Worm (Caenorhabditis elegans) whole organism, L3 larva: Measurements from ENCODE around the gene ZK418.11.

ENCODE experiments used
- R02D3.7 ChIP-seq: fragments of 150-350 bp; optimal IDR thresholded peaks from 2 replicates; lab custom pipeline; 2014; ENCODE audit warnings: missing biosample characterization, missing genetic modification characterization
- aly-2 ChIP-seq: fragments of 150-350 bp; optimal IDR thresholded peaks from 2 replicates; lab custom pipeline; 2014; ENCODE audit warnings: missing biosample characterization, missing genetic modification characterization
- ceh-16 ChIP-seq: sonication (generic microtip); optimal IDR thresholded peaks from 2 replicates; lab custom pipeline; 2017; ENCODE audit warnings: missing biosample characterization, missing genetic modification characterization
- ceh-28 ChIP-seq: fragments of 150-350 bp; optimal IDR thresholded peaks from 2 replicates; lab custom pipeline; 2014; ENCODE audit warnings: missing biosample characterization, missing genetic modification reagents, missing genetic modification characterization
- ceh-82 ChIP-seq: fragments of 150-350 bp; optimal IDR thresholded peaks from 2 replicates; lab custom pipeline; 2014; ENCODE audit warnings: missing biosample characterization, missing genetic modification characterization
- daf-12 ChIP-seq: fragments of 150-350 bp; optimal IDR thresholded peaks from 2 replicates; lab custom pipeline; 2014; ENCODE audit warnings: missing biosample characterization, missing genetic modification reagents, missing genetic modification characterization
- egl-27 ChIP-seq: sonication (generic microtip); optimal IDR thresholded peaks from 4 replicates; lab custom pipeline; 2017; ENCODE audit warnings: missing biosample characterization, missing genetic modification reagents, missing genetic modification characterization
- egl-5 ChIP-seq: fragments of 150-350 bp; optimal IDR thresholded peaks from 2 replicates; lab custom pipeline; 2017; ENCODE audit warnings: missing biosample characterization, missing genetic modification reagents, missing genetic modification characterization, inconsistent platforms
- elt-2 ChIP-seq: sonication (generic microtip); optimal IDR thresholded peaks from 2 replicates; lab custom pipeline; 2016; ENCODE audit warnings: missing genetic modification reagents, mild to moderate bottlenecking, missing genetic modification characterization, missing compliant biosample characterization
- elt-3 ChIP-seq, 3 experiments: fragments of 150-350 bp in 1 of 3; sonication (generic microtip) in 2 of 3; optimal IDR thresholded peaks; 2 replicates in 2 of 3; 4 replicates in 1 of 3; lab custom pipeline; 2014 to 2017; ENCODE audit warnings: missing biosample characterization in 3 of 3, missing genetic modification characterization in 3 of 3
- eor-1 ChIP-seq, 2 experiments: fragments of 150-350 bp; optimal IDR thresholded peaks; 2 replicates each; lab custom pipeline; 2014 to 2018; ENCODE audit warnings: missing biosample characterization in 2 of 2, missing genetic modification characterization in 2 of 2
- fkh-10 ChIP-seq: sonication (generic microtip); optimal IDR thresholded peaks from 2 replicates; lab custom pipeline; 2017; ENCODE audit warnings: missing biosample characterization, missing genetic modification reagents, missing genetic modification characterization
- fkh-2 ChIP-seq: fragments of 150-350 bp; optimal IDR thresholded peaks from 2 replicates; lab custom pipeline; 2014; ENCODE audit warnings: missing biosample characterization, missing genetic modification reagents, missing genetic modification characterization
- fos-1 ChIP-seq: fragments of 150-350 bp; optimal IDR thresholded peaks from 2 replicates; lab custom pipeline; 2014; ENCODE audit warnings: missing biosample characterization, missing genetic modification characterization
- jun-1 ChIP-seq: fragments of 150-350 bp; optimal IDR thresholded peaks from 2 replicates; lab custom pipeline; 2014; ENCODE audit warnings: missing biosample characterization, missing genetic modification reagents, missing genetic modification characterization
- lin-15B ChIP-seq: fragments of 150-350 bp; optimal IDR thresholded peaks from 2 replicates; lab custom pipeline; 2014; ENCODE audit warnings: missing biosample characterization, missing genetic modification characterization
- lin-39 ChIP-seq: fragments of 150-350 bp; optimal IDR thresholded peaks from 2 replicates; lab custom pipeline; 2018; ENCODE audit warnings: missing biosample characterization, missing genetic modification reagents, missing genetic modification characterization
- lsy-12 ChIP-seq: sonication (generic microtip); optimal IDR thresholded peaks from 2 replicates; lab custom pipeline; 2016; ENCODE audit warnings: mild to moderate bottlenecking, missing genetic modification characterization, missing compliant biosample characterization
- mdl-1 ChIP-seq: fragments of 150-350 bp; optimal IDR thresholded peaks from 2 replicates; lab custom pipeline; 2014; ENCODE audit warnings: missing biosample characterization, missing genetic modification characterization
- mml-1 ChIP-seq: fragments of 150-350 bp; sonication (generic microtip); optimal IDR thresholded peaks from 3 replicates; lab custom pipeline; 2014; ENCODE audit warnings: missing biosample characterization, missing genetic modification characterization
- nfya-1 ChIP-seq: sonication (generic microtip); optimal IDR thresholded peaks from 2 replicates; lab custom pipeline; 2017; ENCODE audit warnings: missing genetic modification characterization, mild to moderate bottlenecking, missing compliant biosample characterization, antibody characterized with exemption, moderate library complexity; ENCODE audit not compliant: insufficient read depth
- nhr-11 ChIP-seq: fragments of 150-350 bp; optimal IDR thresholded peaks from 2 replicates; lab custom pipeline; 2014; ENCODE audit warnings: missing biosample characterization, missing genetic modification characterization
- nhr-237 ChIP-seq: fragments of 150-350 bp; optimal IDR thresholded peaks from 2 replicates; lab custom pipeline; 2014; ENCODE audit warnings: missing biosample characterization, missing genetic modification characterization
- nhr-28 ChIP-seq: fragments of 150-350 bp; optimal IDR thresholded peaks from 2 replicates; lab custom pipeline; 2014; ENCODE audit warnings: missing biosample characterization, missing genetic modification characterization
- nhr-43 ChIP-seq: sonication (generic microtip); optimal IDR thresholded peaks from 2 replicates; lab custom pipeline; 2016; ENCODE audit warnings: mild to moderate bottlenecking, missing genetic modification characterization, missing compliant biosample characterization; ENCODE audit not compliant: poor library complexity, severe bottlenecking
- nhr-76 ChIP-seq: fragments of 150-350 bp; sonication (generic microtip); optimal IDR thresholded peaks from 5 replicates; lab custom pipeline; 2014; ENCODE audit warnings: missing biosample characterization, missing genetic modification characterization
- nhr-77 ChIP-seq: fragments of 150-350 bp; optimal IDR thresholded peaks from 2 replicates; lab custom pipeline; 2014; ENCODE audit warnings: missing biosample characterization, missing genetic modification characterization
- skn-1 ChIP-seq: fragments of 150-350 bp; optimal IDR thresholded peaks from 2 replicates; lab custom pipeline; 2014; ENCODE audit warnings: missing biosample characterization, missing genetic modification characterization
- snpc-4 ChIP-seq: fragments of 150-350 bp; optimal IDR thresholded peaks from 2 replicates; lab custom pipeline; 2014; ENCODE audit warnings: missing biosample characterization, missing genetic modification characterization
- tbx-2 ChIP-seq: sonication (generic microtip); optimal IDR thresholded peaks from 2 replicates; lab custom pipeline; 2016; ENCODE audit warnings: mild to moderate bottlenecking, missing genetic modification characterization, missing compliant biosample characterization
- unc-62 ChIP-seq: fragments of 150-350 bp; sonication (generic microtip); optimal IDR thresholded peaks from 4 replicates; lab custom pipeline; 2014; ENCODE audit warnings: missing biosample characterization, missing genetic modification reagents, missing genetic modification characterization
- zag-1 ChIP-seq: fragments of 150-350 bp; optimal IDR thresholded peaks from 2 replicates; lab custom pipeline; 2014; ENCODE audit warnings: missing biosample characterization, missing genetic modification characterization
- ztf-4 ChIP-seq: fragments of 150-350 bp; optimal IDR thresholded peaks from 2 replicates; lab custom pipeline; 2014; ENCODE audit warnings: missing biosample characterization, missing genetic modification characterization

ZK418.11 gene

DNA sequence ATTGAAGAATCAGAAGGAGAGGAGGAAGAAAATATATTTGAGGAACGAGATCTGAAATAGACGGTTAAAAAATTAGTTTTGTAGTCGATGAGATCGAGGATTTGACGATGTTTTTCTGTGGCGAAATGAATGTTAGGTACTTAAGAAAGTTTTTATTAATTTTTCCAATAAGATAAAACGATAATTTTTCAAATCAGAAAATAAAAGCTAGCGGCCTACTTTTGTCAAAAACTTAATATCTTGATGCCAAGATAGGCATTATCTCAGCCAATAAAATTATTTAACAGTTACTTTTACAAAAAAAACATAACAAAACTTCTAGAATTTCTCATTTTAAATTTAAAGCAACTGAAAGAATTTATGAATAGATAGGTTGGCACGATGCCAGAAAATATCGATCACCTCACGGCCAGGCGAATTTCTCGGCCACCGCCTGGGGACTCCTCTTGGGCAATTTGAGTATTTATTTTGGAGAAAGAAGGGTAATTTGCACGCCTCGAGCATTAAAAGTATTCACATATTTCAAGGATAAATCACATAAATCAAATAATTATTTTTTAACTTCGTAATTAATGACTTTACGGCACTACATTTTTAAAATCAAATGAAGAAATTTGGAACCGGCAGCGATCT is 12.3 kb upstream of the ZK418.11 start, which contains the start of gene fubl-2 (continued):
- TF ChIP-seq nfya-1 (tag; lab: Kevin White, UChicago) (peak; percentile 68), nhr-28 (tag; lab: Kevin White, UChicago) (no peak), nhr-76 (tag; lab: Kevin White, UChicago) (no peak), tbx-2 (tag; lab: Kevin White, UChicago) (no peak), R02D3.7 (tag; lab: Kevin White, UChicago) (peak; percentile 44), unc-62 (GFP tag; lab: Kevin White, UChicago) (no peak), jun-1 (tag; lab: Kevin White, UChicago) (no peak), fkh-10 (GFP tag; lab: Kevin White, UChicago) (no peak), snpc-4 (tag; lab: Kevin White, UChicago) (peak; percentile 58), nhr-43 (tag; lab: Kevin White, UChicago) (peak; percentile 83), egl-27 (tag; lab: Kevin White, UChicago) (no peak), ceh-82 (tag; lab: Kevin White, UChicago) (no peak), elt-3 (tag; optimal IDR thresholded peaks at IDR 0.05; lab: Kevin White, UChicago) (no peak), ztf-4 (tag; lab: Kevin White, UChicago) (no peak)
- TF ChIP-seq, all 47 proteins: peak for 11

DNA sequence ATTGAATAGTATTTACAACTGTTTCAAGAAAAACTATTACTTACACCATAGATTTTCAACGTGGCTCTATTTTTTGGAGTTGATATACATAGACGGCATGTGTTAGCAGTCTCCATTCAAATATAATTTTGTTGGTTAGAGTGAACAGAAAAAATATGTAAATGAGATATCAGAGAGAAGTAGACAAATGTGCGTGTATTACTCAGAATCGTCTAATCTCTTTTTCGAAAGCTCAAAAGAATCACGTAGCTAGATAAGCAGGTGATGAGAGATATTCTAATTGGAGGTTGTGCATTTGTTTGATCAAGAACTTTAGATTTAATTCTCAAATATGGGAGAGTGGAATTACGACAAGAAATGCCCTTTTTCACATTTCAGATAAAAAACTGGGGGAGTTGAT is 9.5 kb upstream of the ZK418.11 start, which contains the start of gene ZK418.10:
Gene ZK418.10 (minus strand): TSS at position 148 of the 400 bp plus-strand sequence.
- TF ChIP-seq nhr-11 (no peak), nhr-237 (tag; lab: Kevin White, UChicago) (no peak), fkh-10 (GFP tag; lab: Kevin White, UChicago) (no peak), elt-2 (no peak), lin-39 (tag; lab: Kevin White, UChicago) (no peak), aly-2 (no peak)

- TF ChIP-seq tbx-2 (tag; lab: Kevin White, UChicago) = no peak
- no peak for TF ChIP-seq ztf-4 (tag; lab: Kevin White, UChicago)
- no peak for TF ChIP-seq lin-15B (tag; lab: Kevin White, UChicago)
- no peak for TF ChIP-seq fkh-10 (GFP tag; lab: Kevin White, UChicago)
These were observed 9.0 kb upstream of the ZK418.11 start, which contains the start of gene ZK418.2 for ce11 chrIII:7091042-7091441. ZK418.2 (plus strand) TSS chrIII:7091342.

- TF ChIP-seq nhr-11 (peak; percentile 13), mml-1 (no peak)
These were observed 4.9 kb upstream of the ZK418.11 start, which contains the start of gene nhr-9 for ce11 chrIII:7095156-7095555. nhr-9 (plus strand) TSS chrIII:7095462.

DNA sequence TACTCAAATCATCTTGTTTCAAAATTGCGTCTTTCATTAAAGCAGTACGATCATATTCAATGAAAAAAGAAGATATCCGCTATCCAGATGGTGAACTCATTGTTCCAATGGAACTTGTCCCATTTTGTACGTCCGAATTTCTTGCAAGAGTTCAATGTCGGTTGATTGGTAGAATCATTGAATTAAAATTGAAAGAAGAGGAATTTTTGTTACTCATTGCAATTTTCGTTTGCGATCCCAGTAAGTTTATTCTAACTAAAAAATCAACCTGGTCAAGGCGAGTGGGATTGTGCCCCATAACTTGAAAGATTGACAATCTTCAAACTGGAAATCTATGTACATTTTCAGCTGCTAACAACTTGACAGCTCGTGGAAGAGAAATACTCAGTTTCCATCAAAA is 3.6 kb upstream of the ZK418.11 start:
- TF ChIP-seq ceh-16 (no peak), fkh-10 (GFP tag; lab: Kevin White, UChicago) (no peak), mdl-1 (tag; lab: Kevin White, UChicago) (no peak)

- TF ChIP-seq tbx-2 (tag; lab: Kevin White, UChicago) = no peak
- TF ChIP-seq fos-1 (tag; lab: Kevin White, UChicago) = no peak
- TF ChIP-seq nhr-237 (tag; lab: Kevin White, UChicago) = no peak
- no peak for TF ChIP-seq zag-1 (tag; lab: Kevin White, UChicago)
- TF ChIP-seq nhr-76 (tag; lab: Kevin White, UChicago) = no peak
- no peak for TF ChIP-seq ztf-4 (tag; lab: Kevin White, UChicago)
- TF ChIP-seq nhr-77 (tag; lab: Kevin White, UChicago) = no peak
- no peak for TF ChIP-seq snpc-4 (tag; lab: Kevin White, UChicago)
- TF ChIP-seq, all 47 proteins: peak for 0
These were observed 1.9 kb downstream of the ZK418.11 start for ce11 chrIII:7101814-7102477.

- TF ChIP-seq eor-1 (tag; optimal IDR thresholded peaks at IDR 0.05; lab: Kevin White, UChicago) = no peak
- no peak for TF ChIP-seq mml-1
- TF ChIP-seq skn-1 (tag; lab: Kevin White, UChicago) = no peak
- no peak for TF ChIP-seq lsy-12 (tag; lab: Kevin White, UChicago)
- no peak for TF ChIP-seq egl-5 (tag; lab: Kevin White, UChicago)
- TF ChIP-seq nhr-76 (tag; lab: Kevin White, UChicago) = no peak
- TF ChIP-seq daf-12 (tag; lab: Kevin White, UChicago) = no peak
- TF ChIP-seq ceh-82 (tag; lab: Kevin White, UChicago) = no peak
- TF ChIP-seq ceh-28 (tag; lab: Kevin White, UChicago) = no peak
- TF ChIP-seq ceh-16 = no peak
- no peak for TF ChIP-seq fkh-2
These were observed 3.9 kb downstream of the ZK418.11 start, which contains the start of gene cpg-2 for ce11 chrIII:7103940-7104440. cpg-2 (minus strand) TSS chrIII:7103990.
